Fruit fly (Drosophila melanogaster): ENCODE results near the gene Top2.

Gene Top2

dm6 chr2L:19452535-19453317 lies 564 bp downstream of the Top2 start (continued):
- TF ChIP-seq vvl (GFP tag; IDR thresholded peaks at IDR 0.05) (0 out of 2 replicates have a peak, but pooled peaks have one; percentile 30), prd (optimal IDR thresholded peaks at IDR 0.05) (no peak), prd (GFP tag; IDR thresholded peaks at IDR 0.05) (peak; percentile 26; the same call in 2 of the 3 replicates), CG6689 (GFP tag; IDR thresholded peaks at IDR 0.05) (no peak), CG31224 (GFP tag; IDR thresholded peaks at IDR 0.05) (no peak), Dfd (GFP tag; optimal IDR thresholded peaks at IDR 0.05) (no peak), CG11456 (GFP tag; IDR thresholded peaks at IDR 0.05) (0 out of 3 replicates have a peak, but pooled peaks have one; percentile 22), YL-1 (GFP tag; optimal IDR thresholded peaks at IDR 0.05) (no peak), corto (GFP tag; optimal IDR thresholded peaks at IDR 0.05) (no peak), inv (GFP tag; IDR thresholded peaks at IDR 0.05; ENCODE audit: partially characterized antibody) (no peak), CG18476 (GFP tag; optimal IDR thresholded peaks at IDR 0.05) (no peak), Dad (GFP tag; optimal IDR thresholded peaks at IDR 0.05) (no peak), HmgZ (tag; optimal IDR thresholded peaks at IDR 0.05) (no peak), CG9727 (GFP tag; optimal IDR thresholded peaks at IDR 0.05) (no peak), tx (GFP tag; optimal IDR thresholded peaks at IDR 0.05) (no peak), Dip3 (GFP tag; optimal IDR thresholded peaks at IDR 0.05) (peak; percentile 34), lov (optimal IDR thresholded peaks at IDR 0.05) (no peak), lov (GFP tag; IDR thresholded peaks at IDR 0.05) (no peak), CG18011 (GFP tag; optimal IDR thresholded peaks at IDR 0.05) (no peak), CG7963 (GFP tag; IDR thresholded peaks at IDR 0.05; ENCODE audit: partially characterized antibody) (0 out of 3 replicates have a peak, but pooled peaks have one; percentile 17), Antp (GFP tag; optimal IDR thresholded peaks at IDR 0.05) (peak; percentile 1), Camta (GFP tag; optimal IDR thresholded peaks at IDR 0.05) (no peak), sd (tag; optimal IDR thresholded peaks at IDR 0.05) (peak; percentile 30), Ssrp (tag; optimal IDR thresholded peaks at IDR 0.05) (peak; percentile 10), CG13894 (tag; optimal IDR thresholded peaks at IDR 0.05) (no peak), CG12155 (GFP tag; optimal IDR thresholded peaks at IDR 0.05) (no peak), CG3163 (GFP tag; optimal IDR thresholded peaks at IDR 0.05) (no peak), CG31441 (GFP tag; IDR thresholded peaks at IDR 0.05) (0 out of 2 replicates have a peak, but pooled peaks have one; percentile 16), hb (GFP tag; IDR thresholded peaks at IDR 0.05; ENCODE audit: partially characterized antibody) (0 out of 3 replicates have a peak, but pooled peaks have one; percentile 29), CoRest (tag; optimal IDR thresholded peaks at IDR 0.05) (peak; percentile 1), slou (GFP tag; optimal IDR thresholded peaks at IDR 0.05) (no peak), dm (GFP tag; optimal IDR thresholded peaks at IDR 0.05) (peak; percentile 1), Ptx1 (GFP tag; IDR thresholded peaks at IDR 0.05) (peak; percentile 42; the same call in 1 of the 2 replicates), CG4730 (GFP tag; IDR thresholded peaks at IDR 0.05) (0 out of 2 replicates have a peak, but pooled peaks have one; percentile 33), gcm (GFP tag; optimal IDR thresholded peaks at IDR 0.05) (no peak), chn (GFP tag; optimal IDR thresholded peaks at IDR 0.05) (peak; percentile 39), sens-2 (GFP tag; IDR thresholded peaks at IDR 0.05) (no peak), CG8089 (GFP tag; optimal IDR thresholded peaks at IDR 0.05) (no peak), ssp (GFP tag; IDR thresholded peaks at IDR 0.05) (no peak), D19A (tag; optimal IDR thresholded peaks at IDR 0.05) (no peak), CG11723 (GFP tag; optimal IDR thresholded peaks at IDR 0.05) (peak; percentile 3), jumu (GFP tag; optimal IDR thresholded peaks at IDR 0.05) (peak; percentile 35), onecut (GFP tag; IDR thresholded peaks at IDR 0.05) (no peak), Doc3 (GFP tag; IDR thresholded peaks at IDR 0.05; ENCODE audit: partially characterized antibody) (no peak), knrl (GFP tag; IDR thresholded peaks at IDR 0.05; ENCODE audit: partially characterized antibody) (peak; percentile 17; the same call in 1 of the 3 replicates), jigr1 (GFP tag; IDR thresholded peaks at IDR 0.05) (no peak), esg (GFP tag; conservative IDR thresholded peaks at IDR 0.05) (no peak), hth (optimal IDR thresholded peaks at IDR 0.05) (no peak), CG12659 (GFP tag; optimal IDR thresholded peaks at IDR 0.05) (no peak), CG3838 (GFP tag; optimal IDR thresholded peaks at IDR 0.05) (no peak)

All from whole organism, embryonic.